Worm (Caenorhabditis elegans): ENCODE results near the gene rha-2.

Gene rha-2

DNA sequence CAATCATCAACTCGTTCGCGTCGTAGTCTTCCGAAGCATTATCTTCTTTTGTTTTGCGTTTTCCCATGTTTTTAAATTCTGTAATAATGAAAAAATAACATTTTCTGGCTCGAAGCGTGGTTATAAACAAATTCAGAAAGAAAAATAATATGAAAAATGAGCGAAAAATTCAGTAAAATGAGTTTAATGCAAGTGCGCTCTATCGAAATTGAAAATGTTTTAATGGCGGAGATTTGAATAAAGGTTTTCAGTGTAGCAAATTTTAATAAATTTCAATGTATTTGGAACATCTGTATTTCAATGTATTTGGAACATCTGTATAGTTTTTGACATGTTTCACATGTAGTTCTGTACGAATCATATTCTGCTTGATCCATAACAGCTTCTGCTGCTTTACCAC is at the start of gene rha-2:
Gene rha-2, minus strand, starts transcription at position 80 of the 400 bp plus-strand sequence.
- no peak for TF ChIP-seq unc-62 (GFP tag; optimal IDR thresholded peaks at IDR 0.05)

DNA sequence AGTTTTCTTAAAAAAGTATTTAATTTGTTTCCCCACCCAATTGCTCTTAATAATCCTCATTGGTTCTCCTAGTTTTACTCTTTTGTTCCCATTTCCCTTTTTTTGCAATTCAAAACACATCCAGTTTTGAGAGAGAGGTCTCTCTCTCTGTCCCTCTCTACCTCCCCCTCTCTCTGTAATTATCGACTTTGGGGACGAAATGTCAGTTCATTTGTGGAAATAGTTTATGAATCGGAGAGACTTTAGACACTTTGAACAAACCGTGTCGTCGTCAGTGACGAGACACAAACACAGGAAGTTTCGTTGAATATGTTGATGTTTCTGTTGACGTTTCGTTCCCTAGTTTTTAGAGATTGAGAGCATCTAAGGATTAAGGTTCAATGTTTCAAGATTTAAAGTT is 48.8 kb upstream of the rha-2 start:
- no peak for TF ChIP-seq unc-62 (GFP tag; optimal IDR thresholded peaks at IDR 0.05)

DNA sequence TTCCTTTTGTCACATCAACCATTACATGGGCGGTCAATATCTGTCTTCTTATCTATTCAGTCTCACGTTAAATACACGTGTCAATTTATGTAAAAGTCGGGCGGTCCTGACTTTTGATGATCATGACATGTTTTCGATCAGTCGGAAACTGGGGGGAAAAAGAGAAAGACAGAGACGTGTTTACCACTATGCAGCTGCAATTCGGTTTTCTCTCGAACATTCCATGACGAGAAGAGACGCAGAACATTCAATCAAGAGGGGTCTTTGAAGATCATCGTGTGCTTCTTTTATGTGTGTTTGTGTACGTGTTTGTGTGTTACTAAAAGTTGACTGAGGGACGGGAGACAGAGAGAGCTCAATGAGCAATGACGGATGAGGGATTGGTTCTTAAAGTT is 44.0 kb upstream of the rha-2 start:
- TF ChIP-seq unc-62 (GFP tag; optimal IDR thresholded peaks at IDR 0.05), result no peak

DNA sequence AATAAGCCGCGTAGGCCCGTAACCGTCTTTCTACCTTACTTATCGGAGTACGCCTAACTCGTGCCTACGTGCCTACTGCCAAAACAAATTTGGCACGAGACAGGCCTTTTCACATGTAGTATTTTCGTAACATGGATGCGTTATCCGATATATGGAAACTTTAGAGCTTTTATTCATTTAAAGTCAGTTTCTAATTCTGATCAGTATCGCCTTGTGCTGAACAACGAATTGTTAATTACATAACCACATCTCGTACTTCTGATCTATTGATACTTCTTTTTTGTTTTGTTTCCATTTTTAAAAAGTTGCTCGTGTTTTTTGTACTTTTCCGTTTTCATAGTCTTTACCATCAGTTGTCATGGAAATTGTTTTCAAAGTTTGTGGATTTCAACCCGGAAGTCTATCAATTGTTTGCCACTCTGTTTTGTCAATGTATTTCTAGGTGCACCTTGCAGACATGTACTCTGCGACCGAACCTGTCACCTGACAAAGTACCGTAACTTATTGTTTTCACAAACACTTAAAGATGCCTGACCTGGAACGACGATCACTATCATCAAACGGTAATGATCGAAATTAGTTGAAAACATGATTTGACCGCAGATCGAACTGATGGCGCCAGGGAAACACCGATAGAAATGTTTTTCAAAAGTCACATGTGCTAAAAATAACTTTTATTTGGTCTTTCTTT is 43.5 kb upstream of the rha-2 start:
- no peak for TF ChIP-seq unc-62 (GFP tag; optimal IDR thresholded peaks at IDR 0.05)

DNA sequence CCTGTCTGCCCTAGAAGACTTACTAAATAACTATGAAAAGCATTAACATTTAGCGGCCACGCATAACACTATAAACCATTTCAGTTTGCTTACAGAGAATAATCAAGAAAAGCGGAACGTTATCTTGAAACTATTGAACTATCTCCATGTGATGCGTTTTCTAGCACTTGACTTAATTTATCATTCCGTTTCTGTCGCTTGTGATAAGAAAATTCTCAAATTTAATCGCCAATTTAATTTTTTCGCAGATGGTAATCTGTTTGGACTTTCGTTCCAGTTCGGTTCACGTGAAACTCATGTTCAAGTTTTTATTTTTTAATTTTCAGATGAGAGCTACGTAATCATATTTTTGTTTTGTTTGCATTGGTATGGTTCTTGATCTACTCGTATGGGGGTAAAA is 42.6 kb upstream of the rha-2 start:
- TF ChIP-seq unc-62 (GFP tag; optimal IDR thresholded peaks at IDR 0.05), result no peak

DNA sequence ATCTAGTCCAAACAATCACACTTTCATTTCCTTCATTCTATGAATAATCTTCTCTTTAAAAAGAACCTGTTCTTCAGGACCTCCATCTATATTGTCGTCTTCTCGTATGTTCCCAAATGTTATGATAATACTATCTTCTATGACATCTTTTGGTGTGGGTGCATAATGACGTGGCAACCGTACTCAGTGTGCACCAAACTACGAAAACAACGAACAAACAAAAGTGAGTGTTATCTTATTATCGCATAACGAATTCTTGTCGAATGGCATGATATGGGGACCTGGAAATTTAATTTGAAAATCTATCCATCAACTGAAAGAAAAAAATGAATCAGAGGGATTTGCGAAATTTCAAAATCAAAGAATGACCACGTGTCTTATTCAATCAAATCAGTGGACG is 41.7 kb upstream of the rha-2 start:
- TF ChIP-seq unc-62 (GFP tag; optimal IDR thresholded peaks at IDR 0.05), result no peak

DNA sequence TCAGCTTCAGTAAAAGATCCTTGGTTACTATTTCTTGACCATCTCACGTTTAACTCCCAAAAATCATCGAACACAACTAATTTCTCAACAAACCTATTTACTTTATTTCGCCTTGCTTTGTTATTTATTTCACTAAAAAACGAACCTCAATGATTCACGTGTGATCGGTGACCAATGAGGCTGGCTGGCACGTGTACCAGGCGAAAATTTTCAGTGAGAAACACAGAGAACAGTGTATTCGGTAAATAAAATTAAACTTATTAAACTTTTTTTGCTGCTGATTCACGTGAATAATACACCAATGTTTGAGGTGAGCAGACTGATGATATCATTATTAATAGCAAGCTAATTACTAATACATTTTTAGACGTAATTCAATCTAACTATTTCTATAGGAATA is 41.0 kb upstream of the rha-2 start:
- no peak for TF ChIP-seq unc-62 (GFP tag; optimal IDR thresholded peaks at IDR 0.05)

DNA sequence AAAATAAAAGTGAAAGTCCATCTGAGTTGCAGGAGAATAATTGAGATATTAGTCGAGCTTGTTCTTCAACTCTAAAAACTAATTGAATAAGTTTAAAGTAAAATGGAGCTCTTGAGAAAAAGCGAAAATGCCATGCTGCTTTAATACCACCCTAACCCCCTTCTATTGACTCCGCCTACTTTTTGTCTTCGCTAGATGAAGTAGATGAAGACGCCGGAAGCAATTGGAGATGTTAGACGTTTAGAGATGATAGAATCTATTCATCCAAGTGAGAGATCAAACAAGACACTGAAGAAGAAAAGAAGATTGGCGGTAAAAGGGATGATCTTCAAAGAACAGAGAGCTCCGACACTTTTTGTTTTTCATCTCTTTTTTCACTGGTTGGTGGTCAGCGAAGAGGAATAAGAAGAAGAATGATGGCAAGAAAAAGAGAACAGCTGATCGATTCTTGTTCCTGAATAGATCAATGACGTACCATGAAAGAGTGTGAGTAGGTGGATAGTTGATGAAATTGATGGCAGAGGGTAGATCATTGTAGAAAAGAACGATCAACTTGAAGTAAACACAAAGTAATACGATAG is 40.1 kb upstream of the rha-2 start:
- no peak for TF ChIP-seq unc-62 (GFP tag; optimal IDR thresholded peaks at IDR 0.05)

DNA sequence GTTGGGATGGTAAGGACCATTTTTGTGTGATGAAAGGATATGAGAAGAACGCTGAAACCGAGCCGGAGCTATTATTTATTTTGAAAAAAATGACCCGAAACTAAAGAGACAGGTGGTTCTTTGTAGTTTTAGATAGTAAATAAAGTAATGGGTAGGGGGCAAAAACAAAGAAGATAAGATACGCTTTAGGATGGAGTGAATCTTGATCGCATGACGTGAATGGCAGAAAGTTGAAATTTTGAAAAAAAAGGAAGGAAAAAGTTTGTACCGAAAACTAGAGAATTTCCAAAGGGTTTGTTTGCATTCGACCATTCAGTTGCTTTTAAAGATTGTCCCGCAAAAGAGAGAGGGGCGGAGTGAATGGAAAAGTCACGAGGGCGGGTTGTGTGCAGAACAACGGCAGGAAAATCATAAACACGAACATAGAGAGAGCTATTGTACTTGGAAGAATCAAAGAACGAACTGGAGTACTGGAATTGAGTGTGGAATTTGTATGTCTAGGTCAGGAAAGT is 39.6 kb upstream of the rha-2 start, which contains the start of gene F22B7.9:
Gene F22B7.9, minus strand, starts transcription at position 51 of the 512 bp plus-strand sequence.
- TF ChIP-seq unc-62 (GFP tag; optimal IDR thresholded peaks at IDR 0.05), result no peak

DNA sequence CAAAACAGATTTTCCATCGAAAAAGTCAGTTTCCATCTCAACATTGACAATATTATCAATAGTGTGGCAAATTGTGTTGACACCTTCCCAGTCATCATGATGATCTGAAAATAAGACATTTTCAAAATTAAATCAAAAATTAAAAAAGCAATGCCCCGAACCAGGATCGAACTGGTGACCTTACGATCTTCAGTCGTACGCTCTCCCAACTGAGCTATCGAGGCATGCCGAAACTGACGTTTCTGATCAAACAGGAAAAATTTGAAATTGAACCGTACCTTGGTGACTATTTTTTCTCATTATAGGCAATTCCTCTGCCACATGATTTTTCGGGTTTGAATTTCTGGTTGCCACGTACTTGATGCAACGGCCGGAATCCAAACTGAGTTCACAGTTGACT is 39.1 kb upstream of the rha-2 start:
- no peak for TF ChIP-seq unc-62 (GFP tag; optimal IDR thresholded peaks at IDR 0.05)

DNA sequence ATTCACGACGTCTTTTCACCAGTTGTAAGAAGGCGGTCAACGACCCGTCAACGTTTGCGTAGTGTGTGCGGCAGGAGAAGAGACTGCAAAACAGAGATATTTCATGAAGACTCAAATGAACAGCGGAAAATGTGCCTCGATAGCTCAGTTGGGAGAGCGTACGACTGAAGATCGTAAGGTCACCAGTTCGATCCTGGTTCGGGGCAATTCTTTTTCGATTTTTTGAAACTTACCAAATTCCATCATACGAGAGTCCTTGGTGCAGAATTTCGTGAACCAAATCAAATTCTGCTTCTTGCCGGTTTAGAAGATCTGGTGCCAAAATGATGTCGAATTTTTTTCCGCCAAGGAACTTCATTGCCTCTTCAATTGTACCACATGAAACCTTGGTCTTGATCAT is 38.6 kb upstream of the rha-2 start:
- no peak for TF ChIP-seq unc-62 (GFP tag; optimal IDR thresholded peaks at IDR 0.05)

DNA sequence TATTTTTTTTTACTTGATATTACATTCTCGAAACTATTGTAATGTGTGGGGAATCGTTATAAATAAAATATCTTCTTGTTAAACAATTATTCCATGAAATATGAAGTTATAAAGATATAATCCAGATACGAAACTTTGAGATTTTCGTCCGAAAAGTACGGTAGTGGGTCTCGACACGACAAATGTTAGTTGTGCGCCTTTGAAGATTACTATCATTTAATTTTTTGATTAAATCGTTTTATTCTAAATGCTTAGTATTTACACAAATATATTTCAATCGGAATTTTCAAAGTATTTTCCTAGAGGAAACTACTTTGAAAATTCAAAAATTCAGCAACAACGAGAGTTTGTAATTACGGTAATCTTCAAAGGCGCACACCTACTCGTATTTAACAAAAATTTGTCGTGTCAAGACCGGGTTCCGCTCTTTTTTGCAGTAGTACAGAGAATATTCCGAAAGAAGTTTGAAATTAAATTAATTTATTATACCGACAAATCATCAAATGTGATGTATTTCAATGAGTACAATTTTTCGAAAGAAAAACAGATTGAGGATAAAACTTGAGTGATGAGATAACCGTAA is 37.8 kb upstream of the rha-2 start:
- TF ChIP-seq unc-62 (GFP tag; optimal IDR thresholded peaks at IDR 0.05), result no peak

DNA sequence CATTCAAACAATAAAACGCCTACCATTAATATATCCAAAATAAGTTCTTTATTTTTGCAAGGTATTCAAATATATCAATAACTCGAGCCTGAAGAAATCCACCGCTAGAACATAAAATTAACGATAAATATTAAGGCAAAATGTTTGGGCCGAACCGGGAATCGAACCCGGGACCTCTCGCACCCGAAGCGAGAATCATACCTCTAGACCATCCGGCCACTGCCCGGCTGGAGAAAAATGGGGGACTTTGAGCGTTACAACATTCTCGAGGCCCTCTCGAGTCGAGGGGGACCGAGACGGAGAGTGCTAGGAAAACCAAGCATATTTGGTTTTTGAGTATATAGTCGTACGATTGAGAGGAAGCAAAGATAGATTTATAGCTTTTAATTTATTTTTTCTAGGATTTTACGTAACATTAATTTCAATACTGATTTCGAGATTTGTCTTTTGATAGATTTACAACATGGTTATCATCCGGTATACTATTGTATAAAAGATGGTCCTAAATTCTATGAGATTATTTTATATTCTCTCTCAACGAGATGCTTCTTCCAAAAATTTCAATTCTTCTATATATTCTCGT is 36.0 kb upstream of the rha-2 start, which contains the start of gene flp-23:
Gene flp-23, plus strand, starts transcription at position 533 of the 583 bp plus-strand sequence.
- TF ChIP-seq unc-62 (GFP tag; optimal IDR thresholded peaks at IDR 0.05), result no peak

DNA sequence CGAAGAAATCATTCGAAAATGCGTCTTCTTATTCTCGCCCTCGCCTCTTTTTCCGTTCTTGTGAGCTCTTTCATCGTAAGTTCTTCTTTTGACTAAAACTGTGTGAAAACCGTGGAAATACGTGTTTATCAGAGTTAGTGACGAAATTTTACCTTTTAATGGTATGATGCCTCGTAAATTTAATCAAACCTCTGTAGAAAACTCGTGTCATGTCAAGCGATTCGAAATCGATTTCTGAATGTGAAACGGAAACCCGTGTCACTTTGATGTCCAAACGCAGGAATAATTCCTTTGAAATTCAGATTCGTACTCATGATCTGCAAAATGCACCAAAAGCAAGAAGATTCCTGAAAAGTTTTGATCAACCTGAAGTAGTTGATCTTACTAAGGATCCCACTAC is 34.2 kb upstream of the rha-2 start, which contains the start of gene F22B7.3:
Gene F22B7.3, plus strand, starts transcription at position 301 of the 400 bp plus-strand sequence.
- TF ChIP-seq unc-62 (GFP tag; optimal IDR thresholded peaks at IDR 0.05), result no peak

DNA sequence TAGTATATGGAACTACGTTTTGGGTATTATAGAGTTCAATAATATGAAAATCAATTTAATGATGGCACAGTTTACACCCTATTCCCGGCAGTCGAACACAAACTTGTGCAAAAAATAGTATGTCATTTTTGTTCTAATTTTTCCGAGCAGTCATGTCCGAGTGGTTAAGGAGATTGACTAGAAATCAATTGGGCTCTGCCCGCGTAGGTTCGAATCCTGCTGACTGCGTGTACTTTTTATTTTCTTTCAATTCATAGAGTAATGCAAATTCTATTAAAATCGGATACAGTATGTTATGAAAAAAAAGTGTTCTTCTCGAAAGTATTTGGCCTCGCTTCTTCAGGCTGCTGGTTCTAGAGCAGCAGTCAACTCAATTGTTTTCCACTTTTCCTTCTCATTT is 31.7 kb upstream of the rha-2 start:
- TF ChIP-seq unc-62 (GFP tag; optimal IDR thresholded peaks at IDR 0.05), result no peak

DNA sequence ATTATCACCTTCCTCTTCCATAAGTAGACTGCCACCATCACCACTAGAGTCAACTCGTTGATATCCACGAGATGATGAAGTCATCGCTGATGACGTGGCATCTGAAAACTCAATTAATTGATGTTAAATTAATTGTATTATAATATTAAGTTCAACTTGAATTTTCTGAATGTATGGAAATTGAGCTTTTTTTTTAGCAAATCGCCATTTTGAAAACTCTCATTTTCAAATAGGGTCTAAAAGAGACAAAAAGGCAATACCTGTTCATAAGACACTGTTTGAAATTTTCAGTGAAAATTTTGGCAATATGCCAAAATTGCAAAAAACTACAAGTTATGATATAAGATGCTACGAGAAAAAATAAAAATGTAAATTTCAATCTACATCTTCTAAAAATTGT is 29.3 kb upstream of the rha-2 start, which contains the start of gene twk-7:
Gene twk-7, minus strand, starts transcription at position 101 of the 400 bp plus-strand sequence.
- no peak for TF ChIP-seq unc-62 (GFP tag; optimal IDR thresholded peaks at IDR 0.05)
